Fruit fly (Drosophila melanogaster) whole organism, embryonic: ENCODE measurements around the gene sle.

ENCODE experiments used
- Atf3 ChIP-seq: fragments of 200-800 bp; sonication (Bioruptor generic); optimal IDR thresholded peaks from 3 replicates; lab custom pipeline; 2016; ENCODE audit warnings: missing biosample characterization, missing genetic modification characterization
- CG1024 ChIP-seq: fragments of 200-800 bp; sonication (Bioruptor generic); IDR thresholded peaks from 2 replicates; pipeline ENCODE4 v1.3.6; 2022; ENCODE audit warnings: missing biosample characterization, missing genetic modification characterization
- CG10267 ChIP-seq: fragments of 200-800 bp; sonication (Bioruptor generic); optimal IDR thresholded peaks from 2 replicates; lab custom pipeline; 2018; ENCODE audit warnings: missing biosample characterization, mild to moderate bottlenecking, missing genetic modification characterization, moderate library complexity
- CG10979 ChIP-seq: fragments of 200-800 bp; sonication (Bioruptor generic); optimal IDR thresholded peaks from 2 replicates; lab custom pipeline; 2018; ENCODE audit warnings: missing biosample characterization, mild to moderate bottlenecking, missing genetic modification characterization, moderate library complexity
- CG11085 ChIP-seq: fragments of 200-800 bp; sonication (Bioruptor generic); IDR thresholded peaks from 2 replicates; pipeline ENCODE4 v1.3.6; 2022; ENCODE audit warnings: missing biosample characterization, missing genetic modification characterization
- CG11398 ChIP-seq: fragments of 200-800 bp; sonication (Bioruptor generic); optimal IDR thresholded peaks from 2 replicates; lab custom pipeline; 2016; ENCODE audit warnings: missing biosample characterization, missing genetic modification characterization
- CG11723 ChIP-seq: fragments of 200-800 bp; sonication (Bioruptor generic); optimal IDR thresholded peaks from 2 replicates; lab custom pipeline; 2017; ENCODE audit warnings: missing biosample characterization, mild to moderate bottlenecking, missing genetic modification characterization
- CG12219 ChIP-seq: fragments of 200-800 bp; sonication (Bioruptor generic); optimal IDR thresholded peaks from 3 replicates; lab custom pipeline; 2018; ENCODE audit warnings: missing biosample characterization, mild to moderate bottlenecking, missing genetic modification characterization
- CG1233 ChIP-seq: fragments of 200-800 bp; sonication (Bioruptor generic); optimal IDR thresholded peaks from 4 replicates; lab custom pipeline; 2018; ENCODE audit warnings: missing biosample characterization, mild to moderate bottlenecking, missing genetic modification characterization
- CG12391 ChIP-seq: fragments of 200-800 bp; sonication (Bioruptor generic); optimal IDR thresholded peaks from 3 replicates; lab custom pipeline; 2018; ENCODE audit warnings: missing biosample characterization, mild to moderate bottlenecking, missing genetic modification characterization, moderate library complexity
- CG13287 ChIP-seq: fragments of 200-800 bp; sonication (Bioruptor generic); IDR thresholded peaks from 2 replicates; pipeline ENCODE4 v1.3.6; 2022; ENCODE audit warnings: missing biosample characterization, missing genetic modification characterization; ENCODE audit not compliant: partially characterized antibody
- CG13775 ChIP-seq: fragments of 200-800 bp; sonication (Bioruptor generic); optimal IDR thresholded peaks from 3 replicates; lab custom pipeline; 2017; ENCODE audit warnings: missing biosample characterization, mild to moderate bottlenecking, missing genetic modification characterization
- CG14667 ChIP-seq: fragments of 200-800 bp; sonication (Bioruptor generic); IDR thresholded peaks from 2 replicates; pipeline ENCODE4 v1.3.6; 2022; ENCODE audit warnings: missing biosample characterization, missing genetic modification characterization
- CG2712 ChIP-seq: fragments of 200-800 bp; optimal IDR thresholded peaks from 3 replicates; lab custom pipeline; 2019; ENCODE audit warnings: missing biosample characterization, mild to moderate bottlenecking, missing genetic modification characterization, moderate library complexity
- CG4707 ChIP-seq: fragments of 200-800 bp; sonication (Bioruptor generic); optimal IDR thresholded peaks from 2 replicates; lab custom pipeline; 2018; ENCODE audit warnings: missing biosample characterization, mild to moderate bottlenecking, missing genetic modification characterization, moderate library complexity
- CG6765 ChIP-seq: fragments of 200-800 bp; sonication (Bioruptor generic); optimal IDR thresholded peaks from 3 replicates; lab custom pipeline; 2017; ENCODE audit warnings: missing biosample characterization, mild to moderate bottlenecking, missing genetic modification characterization
- CG6813 ChIP-seq: fragments of 200-800 bp; sonication (Bioruptor generic); optimal IDR thresholded peaks from 2 replicates; lab custom pipeline; 2017; ENCODE audit warnings: missing biosample characterization, missing genetic modification characterization, mild to moderate bottlenecking, moderate library complexity, missing genetic modification reagents
- CG9817 ChIP-seq: fragments of 200-800 bp; sonication (Bioruptor generic); optimal IDR thresholded peaks from 2 replicates; lab custom pipeline; 2018; ENCODE audit warnings: missing biosample characterization, mild to moderate bottlenecking, missing genetic modification characterization, moderate library complexity
- Dp ChIP-seq: fragments of 200-800 bp; sonication (Bioruptor generic); optimal IDR thresholded peaks from 2 replicates; lab custom pipeline; 2018; ENCODE audit warnings: missing biosample characterization, mild to moderate bottlenecking, missing genetic modification characterization, moderate library complexity
- Drgx ChIP-seq: fragments of 200-800 bp; sonication (Bioruptor generic); IDR thresholded peaks from 2 replicates; pipeline ENCODE4 v1.3.6; 2022; ENCODE audit warnings: missing biosample characterization, missing genetic modification characterization
- Eip74EF ChIP-seq, 2 experiments: fragments of 200-800 bp in 1 of 2; fragments of >200 bp in 1 of 2; sonication (Bioruptor generic) in 1 of 2; optimal IDR thresholded peaks; 2 replicates each; lab custom pipeline; 2017 to 2019; ENCODE audit warnings: missing biosample characterization in 2 of 2, missing genetic modification characterization in 2 of 2, mild to moderate bottlenecking in 1 of 2, moderate library complexity in 1 of 2
- Elba2 ChIP-seq: fragments of 200-800 bp; sonication (Bioruptor generic); optimal IDR thresholded peaks from 3 replicates; lab custom pipeline; 2016; ENCODE audit warnings: missing biosample characterization, missing genetic modification characterization
- HmgD ChIP-seq: fragments of 200-800 bp; sonication (Bioruptor generic); optimal IDR thresholded peaks from 3 replicates; lab custom pipeline; 2016; ENCODE audit warnings: missing biosample characterization, missing genetic modification characterization
- NFAT ChIP-seq: fragments of 200-800 bp; sonication (Bioruptor generic); IDR thresholded peaks from 2 replicates; pipeline ENCODE4 v1.3.6; 2022; ENCODE audit warnings: missing biosample characterization, missing genetic modification characterization
- PHDP ChIP-seq: fragments of 200-800 bp; sonication (Bioruptor generic); optimal IDR thresholded peaks from 3 replicates; lab custom pipeline; 2018; ENCODE audit warnings: missing biosample characterization, mild to moderate bottlenecking, missing genetic modification characterization, moderate library complexity
- Ptx1 ChIP-seq: fragments of 200-800 bp; sonication (Bioruptor generic); IDR thresholded peaks from 2 replicates; pipeline ENCODE4 v1.3.6; 2022; ENCODE audit warnings: missing biosample characterization, missing genetic modification characterization
- Ravus ChIP-seq: fragments of 200-800 bp; sonication (Bioruptor generic); IDR thresholded peaks from 2 replicates; pipeline ENCODE4 v1.3.6; 2022; ENCODE audit warnings: missing biosample characterization, missing genetic modification characterization
- Sox102F ChIP-seq: fragments of 200-800 bp; sonication (Bioruptor generic); optimal IDR thresholded peaks from 2 replicates; lab custom pipeline; 2018; ENCODE audit warnings: missing biosample characterization, mild to moderate bottlenecking, missing genetic modification characterization, moderate library complexity
- ase ChIP-seq: fragments of 200-800 bp; sonication (Bioruptor generic); IDR thresholded peaks from 3 replicates; pipeline ENCODE4 v1.3.6; 2022; ENCODE audit warnings: missing biosample characterization, missing genetic modification characterization
- bowl ChIP-seq: fragments of 200-800 bp; sonication (Bioruptor generic); IDR thresholded peaks from 2 replicates; pipeline ENCODE4 v1.3.6; 2022; ENCODE audit warnings: missing biosample characterization, missing genetic modification characterization
- chinmo ChIP-seq: fragments of 200-800 bp; sonication (Bioruptor generic); IDR thresholded peaks from 4 replicates; pipeline ENCODE4 v1.3.6; 2022; ENCODE audit warnings: missing biosample characterization, missing genetic modification characterization; ENCODE audit not compliant: partially characterized antibody
- dimm ChIP-seq: fragments of 200-800 bp; sonication (Bioruptor generic); IDR thresholded peaks from 2 replicates; pipeline ENCODE4 v1.3.6; 2022; ENCODE audit warnings: missing biosample characterization, missing genetic modification characterization
- emc ChIP-seq: fragments of 200-800 bp; sonication (Bioruptor generic); optimal IDR thresholded peaks from 2 replicates; lab custom pipeline; 2016; ENCODE audit warnings: missing biosample characterization, missing genetic modification characterization
- ewg ChIP-seq: fragments of 200-800 bp; sonication (Bioruptor generic); optimal IDR thresholded peaks from 3 replicates; lab custom pipeline; 2017; ENCODE audit warnings: mild to moderate bottlenecking, missing biosample characterization, missing genetic modification reagents, missing genetic modification characterization
- fru ChIP-seq: fragments of >200 bp; optimal IDR thresholded peaks from 2 replicates; lab custom pipeline; 2017
- hbn ChIP-seq: fragments of 200-800 bp; sonication (Bioruptor generic); IDR thresholded peaks from 2 replicates; pipeline ENCODE4 v1.3.6; 2022; ENCODE audit warnings: missing biosample characterization, missing genetic modification characterization; ENCODE audit not compliant: partially characterized antibody
- her ChIP-seq: fragments of 200-800 bp; sonication (Bioruptor generic); optimal IDR thresholded peaks from 2 replicates; lab custom pipeline; 2016; ENCODE audit warnings: missing biosample characterization, missing genetic modification characterization
- inv ChIP-seq: fragments of 200-800 bp; sonication (Bioruptor generic); IDR thresholded peaks from 2 replicates; pipeline ENCODE4 v1.3.6; 2022; ENCODE audit warnings: missing biosample characterization, missing genetic modification characterization; ENCODE audit not compliant: partially characterized antibody
- jumu ChIP-seq: fragments of 200-800 bp; sonication (Bioruptor generic); optimal IDR thresholded peaks from 3 replicates; lab custom pipeline; 2016; ENCODE audit warnings: missing biosample characterization, missing genetic modification characterization
- kni ChIP-seq: fragments of 200-800 bp; sonication (Bioruptor generic); optimal IDR thresholded peaks from 3 replicates; lab custom pipeline; 2017; ENCODE audit warnings: mild to moderate bottlenecking, missing biosample characterization, missing genetic modification reagents, missing genetic modification characterization
- lilli ChIP-seq: fragments of 200-800 bp; sonication (Bioruptor generic); optimal IDR thresholded peaks from 3 replicates; lab custom pipeline; 2016; ENCODE audit warnings: missing biosample characterization, missing genetic modification characterization
- psq ChIP-seq: fragments of 200-800 bp; sonication (Bioruptor generic); optimal IDR thresholded peaks from 2 replicates; lab custom pipeline; 2017; ENCODE audit warnings: missing biosample characterization, missing genetic modification characterization
- rib ChIP-seq: fragments of 200-800 bp; sonication (Bioruptor generic); IDR thresholded peaks from 2 replicates; pipeline ENCODE4 v1.3.6; 2022; ENCODE audit warnings: missing biosample characterization, missing genetic modification characterization
- ro ChIP-seq: fragments of 200-800 bp; sonication (Bioruptor generic); IDR thresholded peaks from 2 replicates; pipeline ENCODE4 v1.3.6; 2022; ENCODE audit warnings: missing biosample characterization, missing genetic modification characterization
- seq ChIP-seq: fragments of 200-800 bp; sonication (Bioruptor generic); IDR thresholded peaks from 2 replicates; pipeline ENCODE4 v1.3.6; 2022; ENCODE audit warnings: missing biosample characterization, missing genetic modification characterization
- tap ChIP-seq: fragments of 200-800 bp; optimal IDR thresholded peaks from 3 replicates; lab custom pipeline; 2019; ENCODE audit warnings: missing biosample characterization, mild to moderate bottlenecking, missing genetic modification characterization, moderate library complexity
- vnd ChIP-seq: fragments of 200-800 bp; sonication (Bioruptor generic); IDR thresholded peaks from 3 replicates; pipeline ENCODE4 v1.3.6; 2022; ENCODE audit warnings: missing biosample characterization, missing genetic modification characterization; ENCODE audit not compliant: partially characterized antibody
- vvl ChIP-seq: fragments of 200-800 bp; sonication (Bioruptor generic); IDR thresholded peaks from 2 replicates; pipeline ENCODE4 v1.3.6; 2022; ENCODE audit warnings: missing biosample characterization, missing genetic modification characterization
- wek ChIP-seq: fragments of 200-800 bp; sonication (Bioruptor generic); optimal IDR thresholded peaks from 3 replicates; lab custom pipeline; 2018; ENCODE audit warnings: missing biosample characterization, mild to moderate bottlenecking, missing genetic modification characterization, moderate library complexity

Gene sle

dm6 chr3R:10350741-10351629, 18.1 kb downstream of the sle start (continued):
- TF ChIP-seq lilli (GFP tag; lab: Kevin White, UChicago) (peak; percentile 89), CG12391 (tag; lab: Kevin White, UChicago) (peak; percentile 89), hbn (no peak), CG9817 (tag; lab: Kevin White, UChicago) (peak; percentile 86), ewg (GFP tag; lab: Kevin White, UChicago) (peak; percentile 40), CG4707 (GFP tag; lab: Kevin White, UChicago) (peak; percentile 49), CG12219 (peak; percentile 60), jumu (GFP tag; lab: Kevin White, UChicago) (peak; percentile 64), emc (GFP tag; lab: Kevin White, UChicago) (peak; percentile 37), seq (GFP tag; lab: Robert Waterston, UW) (no peak), CG2712 (tag; lab: Kevin White, UChicago) (peak; percentile 82), Drgx (GFP tag; lab: Robert Waterston, UW) (no peak), Eip74EF (GFP tag; optimal IDR thresholded peaks at IDR 0.05; lab: Kevin White, UChicago) (peak in 1 of 2 experiments; percentile 52), CG11723 (GFP tag; lab: Kevin White, UChicago) (peak; percentile 51), kni (GFP tag; lab: Kevin White, UChicago) (peak; percentile 92), inv (no peak), Atf3 (GFP tag; lab: Kevin White, UChicago) (no peak), psq (GFP tag; lab: Kevin White, UChicago) (peak; percentile 23), PHDP (tag; lab: Kevin White, UChicago) (peak; percentile 90), ase (GFP tag; lab: Robert Waterston, UW) (no peak), vvl (GFP tag; lab: Robert Waterston, UW) (no peak), tap (peak; percentile 75), CG13775 (GFP tag; lab: Kevin White, UChicago) (peak; percentile 89), CG11398 (GFP tag; lab: Kevin White, UChicago) (peak; percentile 70), Ptx1 (no peak), CG11085 (GFP tag; lab: Robert Waterston, UW) (no peak), CG1024 (GFP tag; lab: Robert Waterston, UW) (no peak), bowl (GFP tag; lab: Robert Waterston, UW) (no peak), HmgD (GFP tag; lab: Kevin White, UChicago) (no peak), vnd (no peak), dimm (GFP tag; lab: Robert Waterston, UW) (no peak), Dp (GFP tag; lab: Kevin White, UChicago) (no peak), chinmo (GFP tag; lab: Robert Waterston, UW) (no peak), CG6813 (GFP tag; lab: Kevin White, UChicago) (peak; percentile 62), Sox102F (peak; percentile 77), CG1233 (GFP tag; lab: Kevin White, UChicago) (peak; percentile 73), fru (lab: Kevin White, UChicago) (no peak), CG13287 (GFP tag; lab: Robert Waterston, UW) (no peak), CG10979 (peak; percentile 40), CG6765 (GFP tag; lab: Kevin White, UChicago) (peak; percentile 67), wek (GFP tag; lab: Kevin White, UChicago) (peak; percentile 86), rib (no peak), Ravus (GFP tag; lab: Robert Waterston, UW) (no peak), her (peak; percentile 53), ro (GFP tag; lab: Robert Waterston, UW) (no peak), NFAT (no peak), CG10267 (tag; lab: Kevin White, UChicago) (peak; percentile 67), Elba2 (GFP tag; lab: Kevin White, UChicago) (no peak), CG14667 (no peak)
